Fruit fly (Drosophila melanogaster) whole organism, adult: ENCODE data around the gene CG10616.

Experiments
- CG7101 ChIP-seq: fragments of 200-800 bp; sonication (Bioruptor generic); optimal IDR thresholded peaks from 2 replicates; lab custom pipeline; 2018; ENCODE audit warnings: missing biosample characterization, mild to moderate bottlenecking, missing genetic modification characterization, moderate library complexity
- Clk ChIP-seq: fragments of 200-800 bp; sonication (Bioruptor generic); optimal IDR thresholded peaks from 2 replicates; lab custom pipeline; 2017; ENCODE audit warnings: missing biosample characterization, missing genetic modification characterization

DNA sequence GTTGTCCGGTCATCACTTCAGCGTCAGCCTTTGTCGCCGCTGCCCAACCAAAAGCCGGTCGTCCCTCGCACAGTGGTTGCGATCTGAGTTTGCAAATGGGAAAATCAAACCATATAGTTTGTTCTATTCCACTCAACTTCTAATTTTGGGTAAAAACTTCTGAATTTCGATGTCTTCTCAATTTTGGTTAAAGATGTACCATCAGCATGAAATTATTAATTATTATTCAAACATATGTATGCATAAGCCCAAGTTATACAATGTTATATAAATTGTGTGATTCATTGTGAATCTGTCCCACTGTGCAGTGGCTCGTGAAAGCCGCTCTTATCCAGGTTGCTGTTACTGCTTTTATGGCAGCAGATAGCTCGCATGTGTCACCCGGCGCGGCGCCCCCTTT, 28.9 kb upstream of the CG10616 start:
- no peak for TF ChIP-seq CG7101 (tag; lab: Kevin White, UChicago)
- no peak for TF ChIP-seq Clk (GFP tag; lab: Kevin White, UChicago)
